Fruit fly (Drosophila melanogaster) whole organism, prepupa: Measurements from ENCODE around the gene CG14442.
A peak's percentile ranks its signal among the peaks of the same experiment; 100 is the strongest.

Experiments used
- Blimp-1 ChIP-seq: fragments of 200-800 bp; sonication (Bioruptor generic); optimal IDR thresholded peaks from 3 replicates; lab custom pipeline; 2017; ENCODE audit warnings: missing biosample characterization, missing genetic modification characterization, mild to moderate bottlenecking, moderate library complexity, missing genetic modification reagents
- CG10631 ChIP-seq: fragments of 200-800 bp; sonication (Bioruptor generic); optimal IDR thresholded peaks from 2 replicates; lab custom pipeline; 2016; ENCODE audit warnings: missing biosample characterization, missing genetic modification characterization
- CG10669 ChIP-seq: fragments of 200-800 bp; sonication (Bioruptor generic); optimal IDR thresholded peaks from 3 replicates; lab custom pipeline; 2018; ENCODE audit warnings: missing biosample characterization, mild to moderate bottlenecking, missing genetic modification characterization, moderate library complexity
- CG11294 ChIP-seq: fragments of 200-800 bp; sonication (Bioruptor generic); IDR thresholded peaks from 2 replicates; pipeline ENCODE4 v1.3.6; 2022; ENCODE audit warnings: missing biosample characterization, missing genetic modification characterization
- CG11762 ChIP-seq: fragments of 200-800 bp; sonication (Bioruptor generic); optimal IDR thresholded peaks from 3 replicates; lab custom pipeline; 2016; ENCODE audit warnings: missing biosample characterization, missing genetic modification characterization; ENCODE audit not compliant: insufficient read depth
- CG15336 ChIP-seq: fragments of 200-800 bp; sonication (Bioruptor generic); IDR thresholded peaks from 2 replicates; pipeline ENCODE4 v1.3.6; 2022; ENCODE audit warnings: missing biosample characterization, missing genetic modification characterization
- CG1621 ChIP-seq: fragments of 200-800 bp; sonication (Bioruptor generic); optimal IDR thresholded peaks from 3 replicates; lab custom pipeline; 2018; ENCODE audit warnings: missing biosample characterization, mild to moderate bottlenecking, missing genetic modification characterization
- CG16779 ChIP-seq: fragments of 200-800 bp; sonication (Bioruptor generic); optimal IDR thresholded peaks from 3 replicates; lab custom pipeline; 2017; ENCODE audit warnings: missing biosample characterization, mild to moderate bottlenecking, missing genetic modification characterization
- CG31627 ChIP-seq: fragments of 200-800 bp; sonication (Bioruptor generic); optimal IDR thresholded peaks from 3 replicates; lab custom pipeline; 2016; ENCODE audit warnings: missing biosample characterization, missing genetic modification characterization
- CG32006 ChIP-seq: fragments of 200-800 bp; sonication (Bioruptor generic); optimal IDR thresholded peaks from 3 replicates; lab custom pipeline; 2017; ENCODE audit warnings: missing biosample characterization, mild to moderate bottlenecking, missing genetic modification characterization
- CG34406 ChIP-seq: fragments of 200-800 bp; sonication (Bioruptor generic); optimal IDR thresholded peaks from 3 replicates; lab custom pipeline; 2016; ENCODE audit warnings: missing biosample characterization, missing genetic modification characterization
- CG3919 ChIP-seq: fragments of 200-800 bp; sonication (Bioruptor generic); optimal IDR thresholded peaks from 3 replicates; lab custom pipeline; 2016; ENCODE audit warnings: missing biosample characterization, missing genetic modification characterization
- CG4318 ChIP-seq: fragments of 200-800 bp; sonication (Bioruptor generic); optimal IDR thresholded peaks from 3 replicates; lab custom pipeline; 2017; ENCODE audit warnings: missing biosample characterization, mild to moderate bottlenecking, missing genetic modification characterization
- CG6163 ChIP-seq: fragments of 200-800 bp; sonication (Bioruptor generic); IDR thresholded peaks from 3 replicates; pipeline ENCODE4 v1.3.6; 2022; ENCODE audit warnings: missing biosample characterization, missing genetic modification characterization
- CG6792 ChIP-seq: fragments of 200-800 bp; sonication (Bioruptor generic); optimal IDR thresholded peaks from 3 replicates; lab custom pipeline; 2016; ENCODE audit warnings: missing biosample characterization, missing genetic modification characterization
- CG6808 ChIP-seq: fragments of 200-800 bp; sonication (Bioruptor generic); optimal IDR thresholded peaks from 3 replicates; lab custom pipeline; 2017; ENCODE audit warnings: missing biosample characterization, missing genetic modification characterization, mild to moderate bottlenecking, moderate library complexity, missing genetic modification reagents
- CG7368 ChIP-seq: fragments of 200-800 bp; sonication (Bioruptor generic); optimal IDR thresholded peaks from 3 replicates; lab custom pipeline; 2016; ENCODE audit warnings: missing biosample characterization, missing genetic modification characterization
- CG8119 ChIP-seq: fragments of 200-800 bp; sonication (Bioruptor generic); IDR thresholded peaks from 3 replicates; pipeline ENCODE4 v1.3.6; 2022; ENCODE audit warnings: missing biosample characterization, missing genetic modification characterization
- CG8319 ChIP-seq: fragments of 200-800 bp; sonication (Bioruptor generic); optimal IDR thresholded peaks from 3 replicates; lab custom pipeline; 2016; ENCODE audit warnings: missing biosample characterization, missing genetic modification characterization
- CG8632 ChIP-seq: fragments of 200-800 bp; sonication (Bioruptor generic); optimal IDR thresholded peaks from 3 replicates; lab custom pipeline; 2016; ENCODE audit warnings: missing biosample characterization, missing genetic modification characterization
- CG9139 ChIP-seq: fragments of 200-800 bp; sonication (Bioruptor generic); optimal IDR thresholded peaks from 3 replicates; lab custom pipeline; 2017; ENCODE audit warnings: missing biosample characterization, mild to moderate bottlenecking, missing genetic modification characterization
- Eip75B ChIP-seq: fragments of 200-800 bp; sonication (Bioruptor generic); optimal IDR thresholded peaks from 3 replicates; lab custom pipeline; 2016; ENCODE audit warnings: missing biosample characterization, missing genetic modification characterization
- Eip78C ChIP-seq: fragments of 200-800 bp; sonication (Bioruptor generic); peaks from one replicate; lab custom pipeline; 2016; ENCODE audit warnings: missing biosample characterization, missing genetic modification characterization
- Ets21C ChIP-seq: fragments of 200-800 bp; sonication (Bioruptor generic); optimal IDR thresholded peaks from 3 replicates; lab custom pipeline; 2016; ENCODE audit warnings: missing biosample characterization, missing genetic modification characterization
- Ets96B ChIP-seq: fragments of 200-800 bp; optimal IDR thresholded peaks from 2 replicates; lab custom pipeline; 2019; ENCODE audit warnings: missing biosample characterization, mild to moderate bottlenecking, missing genetic modification characterization, moderate library complexity
- Gug ChIP-seq: fragments of 200-800 bp; sonication (Bioruptor generic); IDR thresholded peaks from 2 replicates; pipeline ENCODE4 v1.3.6; 2022; ENCODE audit warnings: missing biosample characterization, missing genetic modification characterization
- Hr38 ChIP-seq: sonication (Bioruptor generic); optimal IDR thresholded peaks from 2 replicates; lab custom pipeline; 2016; ENCODE audit warnings: missing biosample characterization, missing genetic modification characterization
- Hr39 ChIP-seq: fragments of 200-800 bp; sonication (Bioruptor generic); optimal IDR thresholded peaks from 2 replicates; lab custom pipeline; 2016; ENCODE audit warnings: missing biosample characterization, missing genetic modification characterization
- Hr4 ChIP-seq: fragments of 200-800 bp; sonication (Bioruptor generic); optimal IDR thresholded peaks from 3 replicates; lab custom pipeline; 2016; ENCODE audit warnings: missing biosample characterization, missing genetic modification characterization
- Lpt ChIP-seq: fragments of 200-800 bp; sonication (Bioruptor generic); optimal IDR thresholded peaks from 3 replicates; lab custom pipeline; 2016; ENCODE audit warnings: missing biosample characterization, missing genetic modification characterization
- OdsH ChIP-seq: fragments of 200-800 bp; sonication (Bioruptor generic); optimal IDR thresholded peaks from 3 replicates; lab custom pipeline; 2016; ENCODE audit warnings: missing biosample characterization, missing genetic modification characterization
- Sox14 ChIP-seq: fragments of 200-800 bp; sonication (Bioruptor generic); optimal IDR thresholded peaks from 3 replicates; lab custom pipeline; 2016; ENCODE audit warnings: missing biosample characterization, missing genetic modification characterization
- achi ChIP-seq: fragments of 200-800 bp; sonication (Bioruptor generic); optimal IDR thresholded peaks from 3 replicates; lab custom pipeline; 2016; ENCODE audit warnings: missing biosample characterization, missing genetic modification characterization
- acj6 ChIP-seq: fragments of 200-800 bp; sonication (Bioruptor generic); optimal IDR thresholded peaks from 3 replicates; lab custom pipeline; 2016; ENCODE audit warnings: missing biosample characterization, missing genetic modification characterization
- cyc ChIP-seq: fragments of 200-800 bp; sonication (Bioruptor generic); optimal IDR thresholded peaks from 3 replicates; lab custom pipeline; 2016; ENCODE audit warnings: missing biosample characterization, missing genetic modification characterization
- dac ChIP-seq: fragments of 200-800 bp; sonication (Bioruptor generic); optimal IDR thresholded peaks from 2 replicates; lab custom pipeline; 2017; ENCODE audit warnings: missing biosample characterization, mild to moderate bottlenecking, missing genetic modification characterization
- dsx ChIP-seq: fragments of 200-800 bp; optimal IDR thresholded peaks from 3 replicates; lab custom pipeline; 2019; ENCODE audit warnings: missing biosample characterization, mild to moderate bottlenecking, missing genetic modification characterization, moderate library complexity; ENCODE audit not compliant: poor library complexity, severe bottlenecking
- eg ChIP-seq: fragments of 200-800 bp; sonication (Bioruptor generic); IDR thresholded peaks from 3 replicates; pipeline ENCODE4 v1.3.6; 2022; ENCODE audit warnings: missing biosample characterization, missing genetic modification characterization
- esn ChIP-seq: fragments of 200-800 bp; sonication (Bioruptor generic); optimal IDR thresholded peaks from 2 replicates; lab custom pipeline; 2016; ENCODE audit warnings: missing biosample characterization, mild to moderate bottlenecking, missing genetic modification characterization, moderate library complexity
- fd59A ChIP-seq: fragments of 200-800 bp; sonication (Bioruptor generic); optimal IDR thresholded peaks from 2 replicates; lab custom pipeline; 2017; ENCODE audit warnings: missing biosample characterization, mild to moderate bottlenecking, missing genetic modification characterization, missing genetic modification reagents
- fkh ChIP-seq: fragments of 200-800 bp; sonication (Bioruptor generic); optimal IDR thresholded peaks from 3 replicates; lab custom pipeline; 2017; ENCODE audit warnings: missing biosample characterization, mild to moderate bottlenecking, missing genetic modification characterization, moderate library complexity
- lz ChIP-seq: fragments of 200-800 bp; sonication (Bioruptor generic); optimal IDR thresholded peaks from 3 replicates; lab custom pipeline; 2016; ENCODE audit warnings: missing biosample characterization, missing genetic modification characterization
- pdm3 ChIP-seq: fragments of 200-800 bp; sonication (Bioruptor generic); optimal IDR thresholded peaks from 3 replicates; lab custom pipeline; 2016; ENCODE audit warnings: missing biosample characterization, missing genetic modification characterization
- salr ChIP-seq, 2 experiments: fragments of 200-800 bp; sonication (Bioruptor generic); optimal IDR thresholded peaks; 3 replicates each; lab custom pipeline; 2016 to 2018; ENCODE audit warnings: missing biosample characterization in 2 of 2, missing genetic modification characterization in 2 of 2, mild to moderate bottlenecking in 1 of 2
- spab ChIP-seq: fragments of 200-800 bp; sonication (Bioruptor generic); optimal IDR thresholded peaks from 2 replicates; lab custom pipeline; 2017; ENCODE audit warnings: missing biosample characterization, mild to moderate bottlenecking, missing genetic modification characterization, missing genetic modification reagents
- svp ChIP-seq: fragments of 200-800 bp; sonication (Bioruptor generic); peaks from one replicate; lab custom pipeline; 2016; ENCODE audit warnings: missing biosample characterization, missing genetic modification characterization
- topi ChIP-seq: fragments of 200-800 bp; sonication (Bioruptor generic); optimal IDR thresholded peaks from 3 replicates; lab custom pipeline; 2016; ENCODE audit warnings: missing biosample characterization, missing genetic modification characterization

CG14442 gene

DNA sequence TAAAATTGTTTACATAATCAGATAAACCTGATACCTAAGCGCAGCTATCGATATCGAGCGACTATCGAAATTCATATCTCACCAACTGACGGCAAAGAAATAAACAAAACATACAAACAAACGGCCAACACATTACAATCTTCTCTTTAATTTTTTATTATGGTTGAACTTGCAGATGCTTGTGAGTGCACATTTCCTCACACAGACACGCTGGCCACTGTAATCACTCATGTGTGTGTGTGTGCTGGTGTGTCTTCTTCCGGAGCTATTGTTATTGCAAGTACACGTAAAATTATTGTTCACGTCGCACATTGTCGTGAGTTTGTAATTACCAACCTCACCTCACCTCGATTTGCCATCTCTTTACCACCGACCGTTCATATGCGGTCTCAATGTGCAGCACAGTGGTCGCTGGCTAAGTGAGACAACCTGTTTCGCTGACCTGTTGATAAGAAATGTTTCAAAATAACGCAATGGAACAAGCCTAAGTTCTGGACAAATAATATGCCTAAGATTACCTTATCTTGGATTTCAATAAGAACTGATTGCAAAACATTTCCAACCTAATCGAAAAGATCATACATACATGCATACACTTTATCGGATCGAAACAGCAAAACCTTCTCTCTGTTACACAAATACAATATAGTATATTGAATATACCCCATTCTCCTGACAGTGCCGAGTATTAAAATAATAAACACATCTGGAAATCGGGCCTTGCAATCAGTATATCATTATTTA lies 10.4 kb upstream of the CG14442 start (continued):
- TF ChIP-seq Hr39 (no peak), cyc (GFP tag; lab: Kevin White, UChicago) (no peak), CG15336 (peak; percentile 52; the same call in 1 of the 2 replicates), Ets21C (GFP tag; lab: Kevin White, UChicago) (peak; percentile 24), fkh (GFP tag; lab: Kevin White, UChicago) (no peak), CG16779 (no peak), CG31627 (GFP tag; lab: Kevin White, UChicago) (no peak), dac (GFP tag; lab: Kevin White, UChicago) (no peak), CG10631 (GFP tag; lab: Kevin White, UChicago) (peak; percentile 43), fd59A (GFP tag; lab: Kevin White, UChicago) (peak; percentile 7), lz (peak; percentile 30), CG9139 (GFP tag; lab: Kevin White, UChicago) (no peak), CG8319 (GFP tag; lab: Kevin White, UChicago) (no peak), CG1621 (tag; lab: Kevin White, UChicago) (peak; percentile 19), CG8119 (no peak), Lpt (peak; percentile 1), CG11762 (GFP tag; lab: Kevin White, UChicago) (no peak), CG8632 (peak; percentile 16), CG11294 (GFP tag; lab: Robert Waterston, UW) (no peak), pdm3 (GFP tag; lab: Kevin White, UChicago) (peak; percentile 20), Hr38 (no peak), CG4318 (peak; percentile 34), svp (GFP tag; lab: Kevin White, UChicago) (peak; percentile 86), Ets96B (tag; lab: Kevin White, UChicago) (peak; percentile 15), CG6792 (GFP tag; lab: Kevin White, UChicago) (no peak), Eip75B (GFP tag; lab: Kevin White, UChicago) (peak; percentile 49), Hr4 (GFP tag; lab: Kevin White, UChicago) (peak; percentile 59), eg (0 out of 3 replicates have a peak, but pooled peaks have one; percentile 16), acj6 (GFP tag; lab: Kevin White, UChicago) (peak; percentile 25), Blimp-1 (GFP tag; lab: Kevin White, UChicago) (no peak)

- TF ChIP-seq dsx (GFP tag; lab: Kevin White, UChicago) (no peak), CG32006 (GFP tag; lab: Kevin White, UChicago) (peak; percentile 57), CG8319 (GFP tag; lab: Kevin White, UChicago) (no peak), Lpt (no peak), cyc (GFP tag; lab: Kevin White, UChicago) (no peak), Gug (GFP tag; lab: Robert Waterston, UW) (no peak), Ets21C (GFP tag; lab: Kevin White, UChicago) (no peak), lz (no peak), CG7368 (no peak), CG34406 (GFP tag; lab: Kevin White, UChicago) (no peak), CG6808 (GFP tag; lab: Kevin White, UChicago) (peak; percentile 52), OdsH (GFP tag; lab: Kevin White, UChicago) (peak; percentile 19), Hr39 (no peak), fkh (GFP tag; lab: Kevin White, UChicago) (no peak), spab (peak; percentile 37), CG1621 (tag; lab: Kevin White, UChicago) (no peak), pdm3 (GFP tag; lab: Kevin White, UChicago) (peak; percentile 20), CG6163 (no peak), esn (GFP tag; lab: Kevin White, UChicago) (peak; percentile 13), Eip78C (peak; percentile 70), CG8632 (no peak), CG31627 (GFP tag; lab: Kevin White, UChicago) (no peak), Sox14 (GFP tag; lab: Kevin White, UChicago) (peak; percentile 26), CG10669 (peak; percentile 29), acj6 (GFP tag; lab: Kevin White, UChicago) (peak; percentile 30), CG8119 (no peak), salr (GFP tag; optimal IDR thresholded peaks at IDR 0.05; lab: Kevin White, UChicago) (peak in 1 of 2 experiments; percentile 34), CG6792 (GFP tag; lab: Kevin White, UChicago) (no peak), topi (GFP tag; lab: Kevin White, UChicago) (no peak), CG3919 (no peak), achi (peak; percentile 16), CG11762 (GFP tag; lab: Kevin White, UChicago) (no peak), CG4318 (peak; percentile 13), CG16779 (no peak), CG9139 (GFP tag; lab: Kevin White, UChicago) (no peak)
These were observed 9.2 kb upstream of the CG14442 start for dm6 chrX:6703957-6704356.
